Fruit fly (Drosophila melanogaster) whole organism, adult: ENCODE measurements around the gene CG7966.

Experiments used
- CG11617 ChIP-seq: fragments of 200-800 bp; sonication (Bioruptor generic); optimal IDR thresholded peaks from 2 replicates; lab custom pipeline; 2017; ENCODE audit warnings: mild to moderate bottlenecking, missing biosample characterization, missing genetic modification reagents, missing genetic modification characterization
- CG12768 ChIP-seq: fragments of 200-800 bp; sonication (Bioruptor generic); optimal IDR thresholded peaks from 2 replicates; lab custom pipeline; 2017; ENCODE audit warnings: missing biosample characterization, missing genetic modification characterization, mild to moderate bottlenecking, moderate library complexity, missing genetic modification reagents
- CG14711 ChIP-seq: fragments of 200-800 bp; sonication (Bioruptor generic); optimal IDR thresholded peaks from 2 replicates; lab custom pipeline; 2018; ENCODE audit warnings: missing biosample characterization, mild to moderate bottlenecking, missing genetic modification characterization, moderate library complexity
- CG1620 ChIP-seq: fragments of 200-800 bp; sonication (Bioruptor generic); optimal IDR thresholded peaks from 2 replicates; lab custom pipeline; 2016; ENCODE audit warnings: missing biosample characterization, missing genetic modification characterization
- CG33017 ChIP-seq: fragments of 200-800 bp; sonication (Bioruptor generic); optimal IDR thresholded peaks from 2 replicates; lab custom pipeline; 2018; ENCODE audit warnings: missing biosample characterization, mild to moderate bottlenecking, missing genetic modification characterization, moderate library complexity
- CG5204 ChIP-seq: fragments of 200-800 bp; sonication (Bioruptor generic); optimal IDR thresholded peaks from 2 replicates; lab custom pipeline; 2016; ENCODE audit warnings: missing biosample characterization, missing genetic modification characterization
- CG7045 ChIP-seq: fragments of 200-800 bp; sonication (Bioruptor generic); optimal IDR thresholded peaks from 2 replicates; lab custom pipeline; 2017; ENCODE audit warnings: missing biosample characterization, mild to moderate bottlenecking, missing genetic modification characterization
- CG7101 ChIP-seq: fragments of 200-800 bp; sonication (Bioruptor generic); optimal IDR thresholded peaks from 2 replicates; lab custom pipeline; 2018; ENCODE audit warnings: missing biosample characterization, mild to moderate bottlenecking, missing genetic modification characterization, moderate library complexity
- Clk ChIP-seq: fragments of 200-800 bp; sonication (Bioruptor generic); optimal IDR thresholded peaks from 2 replicates; lab custom pipeline; 2017; ENCODE audit warnings: missing biosample characterization, missing genetic modification characterization
- Crg-1 ChIP-seq: fragments of 200-800 bp; sonication (Bioruptor generic); optimal IDR thresholded peaks from 2 replicates; lab custom pipeline; 2016; ENCODE audit warnings: missing biosample characterization, missing genetic modification characterization
- Hr96 ChIP-seq: fragments of 200-800 bp; sonication (Bioruptor generic); optimal IDR thresholded peaks from 2 replicates; lab custom pipeline; 2016; ENCODE audit warnings: missing biosample characterization, missing genetic modification characterization
- Mnt ChIP-seq: fragments of 200-800 bp; sonication (Bioruptor generic); optimal IDR thresholded peaks from 2 replicates; lab custom pipeline; 2016; ENCODE audit warnings: missing biosample characterization, mild to moderate bottlenecking, missing genetic modification characterization
- bab1 ChIP-seq: fragments of 200-800 bp; sonication (Bioruptor generic); optimal IDR thresholded peaks from 3 replicates; lab custom pipeline; 2019; ENCODE audit warnings: missing biosample characterization, mild to moderate bottlenecking, missing genetic modification characterization, moderate library complexity
- cic ChIP-seq: fragments of 200-800 bp; sonication (Bioruptor generic); optimal IDR thresholded peaks from 2 replicates; lab custom pipeline; 2017; ENCODE audit warnings: missing biosample characterization, mild to moderate bottlenecking, missing genetic modification characterization, moderate library complexity
- cnc ChIP-seq, 2 experiments: fragments of >200 bp; optimal IDR thresholded peaks; 2 replicates each; lab custom pipeline; 2017
- kay ChIP-seq: fragments of 200-800 bp; sonication (Bioruptor generic); peaks from one replicate; lab custom pipeline; 2016; ENCODE audit warnings: missing biosample characterization, missing genetic modification characterization, borderline replicate concordance
- ovo ChIP-seq: fragments of 200-800 bp; sonication (Bioruptor generic); optimal IDR thresholded peaks from 2 replicates; lab custom pipeline; 2016; ENCODE audit warnings: missing biosample characterization, missing genetic modification characterization
- pad ChIP-seq: fragments of 200-800 bp; sonication (Bioruptor generic); optimal IDR thresholded peaks from 3 replicates; lab custom pipeline; 2017; ENCODE audit warnings: missing biosample characterization, missing genetic modification characterization, mild to moderate bottlenecking, moderate library complexity, missing genetic modification reagents
- tj ChIP-seq: fragments of 200-800 bp; sonication (Bioruptor generic); optimal IDR thresholded peaks from 3 replicates; lab custom pipeline; 2017; ENCODE audit warnings: missing biosample characterization, mild to moderate bottlenecking, missing genetic modification characterization, moderate library complexity
- toe ChIP-seq: fragments of 200-800 bp; sonication (Bioruptor generic); optimal IDR thresholded peaks from 2 replicates; lab custom pipeline; 2016; ENCODE audit warnings: missing biosample characterization, missing genetic modification characterization

Gene CG7966

DNA sequence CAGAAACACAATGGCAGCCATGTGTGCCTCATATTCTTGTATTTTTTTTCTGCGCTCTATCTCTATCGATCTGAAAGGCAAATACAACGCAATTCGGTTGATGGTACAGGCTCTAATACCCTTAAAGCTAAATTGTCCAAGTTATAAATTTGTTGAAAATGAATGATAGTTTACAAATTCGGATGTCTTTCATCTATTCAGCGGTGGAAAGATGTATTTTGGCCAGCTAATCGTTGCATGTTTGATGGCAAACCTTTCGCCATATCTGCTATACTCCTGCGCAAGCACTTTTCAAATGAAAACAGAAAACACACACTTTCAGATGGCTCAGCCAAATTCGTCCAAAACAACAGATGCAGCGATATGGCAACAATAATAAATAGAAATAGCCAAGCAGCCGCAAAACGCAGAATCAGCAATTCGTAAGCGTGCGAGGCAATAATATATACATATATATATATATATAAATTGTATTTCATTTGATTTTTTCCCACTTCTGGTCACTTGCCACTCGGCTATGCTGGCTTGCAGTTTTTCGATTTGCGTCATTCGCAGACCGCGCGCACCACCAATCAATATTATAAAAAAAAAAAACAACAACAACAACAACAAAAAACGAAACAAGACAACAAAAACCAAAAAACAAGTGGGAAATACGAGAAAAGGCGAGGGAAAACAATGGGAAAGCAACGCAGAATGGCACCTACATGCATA lies 36.9 kb downstream of the CG7966 start:
- TF ChIP-seq CG14711 (tag; lab: Kevin White, UChicago) (peak; percentile 23), tj (GFP tag; lab: Kevin White, UChicago) (peak; percentile 96), CG1620 (GFP tag; lab: Kevin White, UChicago) (no peak), Hr96 (GFP tag; lab: Kevin White, UChicago) (no peak), Crg-1 (GFP tag; lab: Kevin White, UChicago) (no peak), bab1 (GFP tag; lab: Kevin White, UChicago) (no peak), kay (GFP tag; lab: Kevin White, UChicago) (peak; percentile 89), pad (GFP tag; lab: Kevin White, UChicago) (no peak)

DNA sequence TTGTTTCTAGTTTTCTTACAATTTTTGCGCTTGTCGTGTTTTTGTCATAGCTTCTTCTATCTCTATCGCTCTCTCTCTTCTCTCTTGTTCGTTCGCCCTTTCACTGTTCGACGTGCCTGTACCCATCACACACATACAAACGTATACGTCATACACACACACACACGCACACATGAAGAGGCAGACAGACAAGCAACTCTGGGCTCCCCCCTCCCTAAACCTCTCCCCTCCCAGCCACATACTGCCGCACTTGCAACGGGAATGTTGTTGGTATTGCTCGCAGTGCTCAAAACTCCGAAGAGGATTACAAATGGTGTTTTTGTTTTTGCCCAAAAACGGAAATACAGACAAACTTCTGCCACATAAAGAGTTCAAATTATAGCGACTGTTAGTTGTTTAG lies 38.3 kb downstream of the CG7966 start:
- TF ChIP-seq pad (GFP tag; lab: Kevin White, UChicago) (peak; percentile 43), tj (GFP tag; lab: Kevin White, UChicago) (no peak)

DNA sequence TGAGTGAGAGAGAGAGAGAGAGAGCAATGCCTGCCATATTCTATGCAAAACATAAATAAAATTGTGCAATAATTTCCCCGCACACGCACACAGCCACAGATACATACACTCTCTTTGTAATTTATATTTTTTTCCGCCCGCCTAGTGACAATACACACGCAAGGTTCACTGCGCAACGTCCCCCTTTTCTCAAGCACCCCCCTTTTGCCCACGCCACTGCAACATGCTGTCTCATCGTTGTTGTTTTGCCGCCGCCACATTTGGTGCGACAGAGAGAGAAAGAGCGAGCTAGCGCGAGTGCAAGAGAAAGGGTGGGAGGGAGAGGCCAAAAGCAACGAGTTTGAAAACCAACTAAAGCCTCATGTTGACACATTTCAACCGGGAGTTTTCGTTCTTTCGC lies 38.9 kb downstream of the CG7966 start:
- no peak for TF ChIP-seq kay (GFP tag; lab: Kevin White, UChicago)
- peak; percentile 48 for TF ChIP-seq ovo (GFP tag; lab: Kevin White, UChicago)
- TF ChIP-seq cic (GFP tag; lab: Kevin White, UChicago), result peak; percentile 83
- TF ChIP-seq bab1 (GFP tag; lab: Kevin White, UChicago), result peak; percentile 6
- TF ChIP-seq cnc (optimal IDR thresholded peaks at IDR 0.05; lab: Kevin White, UChicago), result peak; percentile 91 to 95
- peak; percentile 63 for TF ChIP-seq CG14711 (tag; lab: Kevin White, UChicago)
- peak; percentile 42 for TF ChIP-seq CG33017 (tag; lab: Kevin White, UChicago)
- no peak for TF ChIP-seq CG5204
- TF ChIP-seq toe (GFP tag; lab: Kevin White, UChicago), result peak; percentile 37
- peak; percentile 34 for TF ChIP-seq CG7045 (GFP tag; lab: Kevin White, UChicago)
- peak; percentile 30 for TF ChIP-seq Clk (GFP tag; lab: Kevin White, UChicago)
- peak; percentile 84 for TF ChIP-seq Mnt (GFP tag; lab: Kevin White, UChicago)
- peak; percentile 72 for TF ChIP-seq Hr96 (GFP tag; lab: Kevin White, UChicago)
- peak; percentile 63 for TF ChIP-seq Crg-1 (GFP tag; lab: Kevin White, UChicago)
- TF ChIP-seq pad (GFP tag; lab: Kevin White, UChicago), result peak; percentile 87
- peak; percentile 71 for TF ChIP-seq CG1620 (GFP tag; lab: Kevin White, UChicago)
- peak; percentile 80 for TF ChIP-seq tj (GFP tag; lab: Kevin White, UChicago)
- peak; percentile 65 for TF ChIP-seq CG11617 (GFP tag; lab: Kevin White, UChicago)
- TF ChIP-seq CG12768 (GFP tag; lab: Kevin White, UChicago), result peak; percentile 80
- TF ChIP-seq CG7101 (tag; lab: Kevin White, UChicago), result peak; percentile 62

DNA sequence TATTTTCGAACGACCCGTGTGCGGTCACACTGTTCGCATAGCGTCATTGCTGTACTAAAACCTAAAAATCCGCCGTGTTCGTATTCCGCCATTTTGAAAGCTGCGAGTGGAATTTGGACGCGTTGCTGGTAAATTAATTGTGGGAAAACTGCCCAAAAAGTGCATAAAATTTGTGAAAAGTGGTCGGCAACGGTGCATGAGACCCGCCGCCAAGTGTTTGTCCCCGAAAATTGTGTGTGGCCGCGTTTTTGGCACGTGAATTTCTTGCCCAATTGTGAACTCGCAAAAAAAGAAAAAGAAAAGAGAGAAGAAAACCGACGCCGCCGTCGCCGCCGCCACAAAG lies 39.7 kb downstream of the CG7966 start, which contains the start of gene CtBP:
Gene CtBP, plus strand, starts transcription at position 29 of the 343 bp plus-strand sequence.
- TF ChIP-seq tj (GFP tag; lab: Kevin White, UChicago) (no peak), CG33017 (tag; lab: Kevin White, UChicago) (no peak), CG7045 (GFP tag; lab: Kevin White, UChicago) (no peak), CG12768 (GFP tag; lab: Kevin White, UChicago) (no peak), cnc (optimal IDR thresholded peaks at IDR 0.05; lab: Kevin White, UChicago) (no peak), CG11617 (GFP tag; lab: Kevin White, UChicago) (no peak), CG5204 (no peak), CG1620 (GFP tag; lab: Kevin White, UChicago) (no peak), Crg-1 (GFP tag; lab: Kevin White, UChicago) (no peak), Hr96 (GFP tag; lab: Kevin White, UChicago) (no peak), Mnt (GFP tag; lab: Kevin White, UChicago) (no peak)

DNA sequence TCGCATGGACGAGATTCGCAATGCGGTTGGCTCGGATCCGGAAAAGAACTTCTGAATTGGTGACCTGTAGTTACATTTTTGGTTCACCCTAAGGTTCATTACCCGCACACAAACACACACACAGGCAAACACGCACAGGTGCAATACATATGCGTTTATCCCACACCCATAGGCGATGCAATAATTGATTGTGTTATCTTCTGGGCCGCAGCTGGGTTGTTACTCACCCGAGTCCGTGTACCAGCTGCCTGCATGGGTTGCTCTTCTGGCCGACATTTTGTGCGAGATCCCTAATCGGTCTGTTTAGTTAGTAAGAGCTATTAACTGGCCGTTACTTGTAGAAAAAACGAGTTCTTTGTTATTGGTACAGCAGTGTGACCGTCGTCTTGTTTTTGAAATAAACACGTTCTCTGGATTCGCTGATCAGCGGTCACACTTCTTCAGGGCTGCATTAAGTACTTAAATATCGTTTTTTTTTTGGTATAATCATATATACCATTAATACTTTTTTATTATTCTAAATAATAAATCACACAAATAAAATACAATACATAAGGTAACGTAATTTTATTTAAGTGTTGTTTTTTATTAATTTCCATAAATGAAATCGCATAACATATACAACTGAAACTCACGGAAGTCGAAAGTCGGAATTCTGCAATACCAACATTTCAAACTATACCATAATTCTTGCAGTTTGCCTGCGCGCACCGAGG lies 40.2 kb downstream of the CG7966 start, which contains the start of gene CG8031:
Gene CG8031, minus strand, starts transcription at position 406 of the 716 bp plus-strand sequence.
- no peak for TF ChIP-seq cic (GFP tag; lab: Kevin White, UChicago)
- no peak for TF ChIP-seq CG12768 (GFP tag; lab: Kevin White, UChicago)
- peak; percentile 21 for TF ChIP-seq bab1 (GFP tag; lab: Kevin White, UChicago)
- no peak for TF ChIP-seq pad (GFP tag; lab: Kevin White, UChicago)
- no peak for TF ChIP-seq toe (GFP tag; lab: Kevin White, UChicago)
- TF ChIP-seq kay (GFP tag; lab: Kevin White, UChicago), result no peak
- no peak for TF ChIP-seq tj (GFP tag; lab: Kevin White, UChicago)
- peak; percentile 53 for TF ChIP-seq CG7101 (tag; lab: Kevin White, UChicago)
- no peak for TF ChIP-seq ovo (GFP tag; lab: Kevin White, UChicago)
- TF ChIP-seq CG11617 (GFP tag; lab: Kevin White, UChicago), result no peak
- TF ChIP-seq cnc (optimal IDR thresholded peaks at IDR 0.05; lab: Kevin White, UChicago), result no peak
- TF ChIP-seq Crg-1 (GFP tag; lab: Kevin White, UChicago), result no peak
- no peak for TF ChIP-seq Clk (GFP tag; lab: Kevin White, UChicago)
- no peak for TF ChIP-seq CG5204
- TF ChIP-seq Mnt (GFP tag; lab: Kevin White, UChicago), result peak; percentile 51
- TF ChIP-seq CG14711 (tag; lab: Kevin White, UChicago), result no peak
- TF ChIP-seq CG7045 (GFP tag; lab: Kevin White, UChicago), result no peak
- TF ChIP-seq CG33017 (tag; lab: Kevin White, UChicago), result no peak
- no peak for TF ChIP-seq Hr96 (GFP tag; lab: Kevin White, UChicago)
- TF ChIP-seq CG1620 (GFP tag; lab: Kevin White, UChicago), result no peak
